Worm (Caenorhabditis elegans) whole organism, L4/young adult: Measurements from ENCODE around the gene ZK177.9.

Experiments used
- W03F9.2 ChIP-seq: fragments of 150-350 bp; optimal IDR thresholded peaks from 2 replicates; lab custom pipeline; 2014; ENCODE audit warnings: missing biosample characterization, missing genetic modification characterization
- dao-5 ChIP-seq: sonication (generic microtip); optimal IDR thresholded peaks from 2 replicates; lab custom pipeline; 2016; ENCODE audit warnings: missing genotype, missing genetic modification characterization, moderate library complexity, missing compliant biosample characterization
- him-1 ChIP-seq: sonication (generic microtip); optimal IDR thresholded peaks from 2 replicates; lab custom pipeline; 2016; ENCODE audit warnings: missing genotype, missing genetic modification reagents, missing genetic modification characterization, missing compliant biosample characterization

The ZK177.9 gene

ce11 chrII:5478318-5478717, 39.2 kb downstream of the ZK177.9 start, which contains the start of gene F56D1.1:
Gene F56D1.1 (plus strand): TSS chrII:5478618.
- TF ChIP-seq W03F9.2 (tag; lab: Kevin White, UChicago) (no peak), dao-5 (tag; lab: Kevin White, UChicago) (no peak), him-1 (tag; lab: Kevin White, UChicago) (no peak)

DNA sequence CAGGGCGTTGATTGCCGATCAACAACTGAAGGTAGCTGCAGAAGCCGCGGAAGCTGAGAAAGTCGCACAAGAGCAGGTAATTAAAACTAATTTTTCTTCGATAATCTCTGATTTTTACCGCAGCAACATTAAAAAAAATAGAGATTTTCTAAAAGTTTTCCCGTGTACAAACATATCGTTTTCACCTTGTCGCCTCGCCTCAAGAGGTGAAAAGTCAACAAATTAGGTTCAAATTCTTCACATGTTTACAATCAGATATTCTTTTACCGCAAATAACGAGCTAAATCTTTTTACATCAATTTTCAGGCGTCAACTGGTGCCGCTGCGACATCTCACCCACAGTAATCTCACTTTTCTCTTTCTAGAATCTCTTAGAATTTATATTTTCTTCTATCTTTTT, 42.6 kb downstream of the ZK177.9 start, which contains the start of gene ilcr-2:
Gene ilcr-2 (plus strand): TSS at position 301 of the 400 bp plus-strand sequence.
- TF ChIP-seq him-1 (tag; lab: Kevin White, UChicago) (no peak), dao-5 (tag; lab: Kevin White, UChicago) (no peak), W03F9.2 (tag; lab: Kevin White, UChicago) (no peak)

- TF ChIP-seq W03F9.2 (tag; lab: Kevin White, UChicago) (peak; percentile 58), him-1 (tag; lab: Kevin White, UChicago) (no peak)
Measured at ce11 chrII:5473946-5474423, 43.6 kb downstream of the ZK177.9 start, which contains the start of gene mrps-16. Gene mrps-16 (plus strand): TSS chrII:5474373.
